Fruit fly (Drosophila melanogaster) whole organism, embryonic: ENCODE measurements around the gene Gmap.
A peak's percentile ranks its signal among the peaks of the same experiment; 100 is the strongest.

Source experiments
- Ada2b ChIP-seq: fragments of 200-800 bp; sonication (Bioruptor generic); IDR thresholded peaks from 2 replicates; pipeline ENCODE4 v1.3.6; 2022; ENCODE audit warnings: missing biosample characterization, missing genetic modification characterization
- Awh ChIP-seq: fragments of 200-800 bp; sonication (Bioruptor generic); IDR thresholded peaks from 2 replicates; pipeline ENCODE4, ENCODE4 v1.3.6; 2022; ENCODE audit warnings: missing biosample characterization, missing genetic modification characterization
- BEAF-32 ChIP-seq: fragments of 200-800 bp; sonication (Bioruptor generic); optimal IDR thresholded peaks from 3 replicates; lab custom pipeline; 2017; ENCODE audit warnings: missing biosample characterization, missing genetic modification characterization, mild to moderate bottlenecking, moderate library complexity, missing genetic modification reagents
- CG10147 ChIP-seq: fragments of 200-800 bp; sonication (Bioruptor generic); optimal IDR thresholded peaks from 2 replicates; lab custom pipeline; 2019; ENCODE audit warnings: missing biosample characterization, mild to moderate bottlenecking, missing genetic modification characterization, moderate library complexity
- CG10431 ChIP-seq: fragments of 200-800 bp; sonication (Bioruptor generic); optimal IDR thresholded peaks from 3 replicates; lab custom pipeline; 2018; ENCODE audit warnings: missing biosample characterization, mild to moderate bottlenecking, missing genetic modification characterization
- CG12104 ChIP-seq: fragments of 200-800 bp; sonication (Bioruptor generic); optimal IDR thresholded peaks from 3 replicates; lab custom pipeline; 2016; ENCODE audit warnings: missing biosample characterization, missing genetic modification characterization
- CG15073 ChIP-seq: fragments of 200-800 bp; sonication (Bioruptor generic); optimal IDR thresholded peaks from 2 replicates; lab custom pipeline; 2016; ENCODE audit warnings: missing biosample characterization, missing genetic modification characterization
- CG15514 ChIP-seq: fragments of 200-800 bp; sonication (Bioruptor generic); optimal IDR thresholded peaks from 3 replicates; lab custom pipeline; 2017; ENCODE audit warnings: missing biosample characterization, missing genetic modification characterization, mild to moderate bottlenecking, moderate library complexity, missing genetic modification reagents
- CG15601 ChIP-seq: fragments of 200-800 bp; sonication (Bioruptor generic); optimal IDR thresholded peaks from 3 replicates; lab custom pipeline; 2019; ENCODE audit warnings: missing biosample characterization, mild to moderate bottlenecking, missing genetic modification characterization, moderate library complexity
- CG17568 ChIP-seq: fragments of 200-800 bp; sonication (Bioruptor generic); optimal IDR thresholded peaks from 2 replicates; lab custom pipeline; 2018; ENCODE audit warnings: missing biosample characterization, mild to moderate bottlenecking, missing genetic modification characterization, moderate library complexity
- CG18599 ChIP-seq: fragments of 200-800 bp; sonication (Bioruptor generic); optimal IDR thresholded peaks from 3 replicates; lab custom pipeline; 2017; ENCODE audit warnings: missing biosample characterization, missing genetic modification characterization, mild to moderate bottlenecking, moderate library complexity, missing genetic modification reagents
- CG18619 ChIP-seq: fragments of 200-800 bp; sonication (Bioruptor generic); optimal IDR thresholded peaks from 3 replicates; lab custom pipeline; 2017; ENCODE audit warnings: missing biosample characterization, mild to moderate bottlenecking, missing genetic modification characterization
- CG2889 ChIP-seq: fragments of 200-800 bp; sonication (Bioruptor generic); IDR thresholded peaks from 3 replicates; pipeline ENCODE4 v1.3.6; 2022; ENCODE audit warnings: missing biosample characterization, missing genetic modification characterization
- CG30431 ChIP-seq: fragments of 200-800 bp; sonication (Bioruptor generic); optimal IDR thresholded peaks from 2 replicates; lab custom pipeline; 2017; ENCODE audit warnings: missing biosample characterization, missing genetic modification characterization
- CG33213 ChIP-seq: fragments of 200-800 bp; sonication (Bioruptor generic); optimal IDR thresholded peaks from 3 replicates; lab custom pipeline; 2016; ENCODE audit warnings: missing biosample characterization, missing genetic modification characterization
- CG33557 ChIP-seq: fragments of 200-800 bp; sonication (Bioruptor generic); optimal IDR thresholded peaks from 2 replicates; lab custom pipeline; 2019; ENCODE audit warnings: missing biosample characterization, mild to moderate bottlenecking, missing genetic modification characterization, moderate library complexity
- CG6654 ChIP-seq: fragments of 200-800 bp; sonication (Bioruptor generic); optimal IDR thresholded peaks from 2 replicates; lab custom pipeline; 2017; ENCODE audit warnings: missing biosample characterization, mild to moderate bottlenecking, missing genetic modification characterization
- CG7357 ChIP-seq: fragments of 200-800 bp; sonication (Bioruptor generic); IDR thresholded peaks from 3 replicates; pipeline ENCODE4 v1.3.6; 2022; ENCODE audit warnings: missing biosample characterization, missing genetic modification characterization
- CG8388 ChIP-seq: fragments of 200-800 bp; sonication (Bioruptor generic); optimal IDR thresholded peaks from 2 replicates; lab custom pipeline; 2019; ENCODE audit warnings: missing biosample characterization, mild to moderate bottlenecking, missing genetic modification characterization, moderate library complexity
- CHES-1-like ChIP-seq: fragments of 200-800 bp; sonication (Bioruptor generic); optimal IDR thresholded peaks from 2 replicates; lab custom pipeline; 2016; ENCODE audit warnings: missing biosample characterization, missing genetic modification characterization
- CoRest ChIP-seq: fragments of 200-800 bp; sonication (Bioruptor generic); optimal IDR thresholded peaks from 3 replicates; lab custom pipeline; 2018; ENCODE audit warnings: missing biosample characterization, mild to moderate bottlenecking, missing genetic modification characterization, moderate library complexity
- E2f1 ChIP-seq: fragments of 200-800 bp; sonication (Bioruptor generic); IDR thresholded peaks from 2 replicates; pipeline ENCODE4 v1.3.6; 2022; ENCODE audit warnings: missing biosample characterization, missing genetic modification characterization
- H15 ChIP-seq: fragments of 200-800 bp; sonication (Bioruptor generic); IDR thresholded peaks from 3 replicates; pipeline ENCODE4 v1.3.6; 2022; ENCODE audit warnings: missing biosample characterization, missing genetic modification characterization
- Hey ChIP-seq: fragments of 200-800 bp; sonication (Bioruptor generic); optimal IDR thresholded peaks from 3 replicates; lab custom pipeline; 2018; ENCODE audit warnings: missing biosample characterization, mild to moderate bottlenecking, missing genetic modification characterization
- HmgZ ChIP-seq: fragments of 200-800 bp; sonication (Bioruptor generic); optimal IDR thresholded peaks from 2 replicates; lab custom pipeline; 2018; ENCODE audit warnings: missing biosample characterization, mild to moderate bottlenecking, missing genetic modification characterization
- NfI ChIP-seq: fragments of 200-800 bp; sonication (Bioruptor generic); optimal IDR thresholded peaks from 3 replicates; lab custom pipeline; 2018; ENCODE audit warnings: missing biosample characterization, mild to moderate bottlenecking, missing genetic modification characterization, moderate library complexity
- Ptx1 ChIP-seq: fragments of 200-800 bp; sonication (Bioruptor generic); IDR thresholded peaks from 2 replicates; pipeline ENCODE4 v1.3.6; 2022; ENCODE audit warnings: missing biosample characterization, missing genetic modification characterization
- Six4 ChIP-seq: fragments of 200-800 bp; sonication (Bioruptor generic); optimal IDR thresholded peaks from 2 replicates; lab custom pipeline; 2016; ENCODE audit warnings: missing biosample characterization, missing genetic modification characterization
- Stat92E ChIP-seq, 3 experiments: fragments of >200 bp in 2 of 3; fragments of 200-800 bp in 1 of 3; sonication (Bioruptor generic) in 1 of 3; optimal IDR thresholded peaks; 2 replicates each; lab custom pipeline; 2017 to 2019; ENCODE audit warnings: missing biosample characterization in 3 of 3, missing genetic modification characterization in 3 of 3, mild to moderate bottlenecking in 1 of 3, moderate library complexity in 1 of 3
- bigmax ChIP-seq: fragments of 200-800 bp; sonication (Bioruptor generic); optimal IDR thresholded peaks from 2 replicates; lab custom pipeline; 2018; ENCODE audit warnings: missing biosample characterization, mild to moderate bottlenecking, missing genetic modification characterization
- dan ChIP-seq: fragments of 200-800 bp; sonication (Bioruptor generic); IDR thresholded peaks from 2 replicates; pipeline ENCODE4 v1.3.6; 2022; ENCODE audit warnings: missing biosample characterization, missing genetic modification characterization
- dm ChIP-seq: fragments of 200-800 bp; sonication (Bioruptor generic); optimal IDR thresholded peaks from 3 replicates; lab custom pipeline; 2016; ENCODE audit warnings: missing biosample characterization, missing genetic modification characterization
- esg ChIP-seq: fragments of 200-800 bp; sonication (Bioruptor generic); conservative IDR thresholded peaks from 2 replicates; pipeline ENCODE4 v1.3.6; 2022; ENCODE audit warnings: missing biosample characterization, missing genetic modification characterization
- eyg ChIP-seq: fragments of 200-800 bp; sonication (Bioruptor generic); optimal IDR thresholded peaks from 3 replicates; lab custom pipeline; 2016; ENCODE audit warnings: missing biosample characterization, missing genetic modification characterization
- fd102C ChIP-seq: fragments of 200-800 bp; sonication (Bioruptor generic); optimal IDR thresholded peaks from 2 replicates; lab custom pipeline; 2018; ENCODE audit warnings: missing biosample characterization, mild to moderate bottlenecking, missing genetic modification characterization, moderate library complexity
- ftz-f1 ChIP-seq: fragments of 200-800 bp; sonication (Bioruptor generic); optimal IDR thresholded peaks from 2 replicates; lab custom pipeline; 2016; ENCODE audit warnings: missing biosample characterization, missing genetic modification characterization
- h ChIP-seq: fragments of >200 bp; optimal IDR thresholded peaks from 2 replicates; lab custom pipeline; 2017
- hkb ChIP-seq, 2 experiments: fragments of 200-800 bp in 1 of 2; fragments of >200 bp in 1 of 2; sonication (Bioruptor generic) in 1 of 2; IDR thresholded peaks in 1 of 2; optimal IDR thresholded peaks in 1 of 2; 2 replicates each; pipeline versions ENCODE4 v1.3.6 to Lab custom; 2017 to 2022; ENCODE audit warnings: missing biosample characterization in 1 of 2, missing genetic modification characterization in 1 of 2
- jumu ChIP-seq: fragments of 200-800 bp; sonication (Bioruptor generic); optimal IDR thresholded peaks from 3 replicates; lab custom pipeline; 2016; ENCODE audit warnings: missing biosample characterization, missing genetic modification characterization
- kay ChIP-seq: fragments of 200-800 bp; sonication (Bioruptor generic); optimal IDR thresholded peaks from 2 replicates; lab custom pipeline; 2016; ENCODE audit warnings: missing biosample characterization, missing genetic modification characterization
- kni ChIP-seq: fragments of 200-800 bp; sonication (Bioruptor generic); optimal IDR thresholded peaks from 3 replicates; lab custom pipeline; 2017; ENCODE audit warnings: mild to moderate bottlenecking, missing biosample characterization, missing genetic modification reagents, missing genetic modification characterization
- lov ChIP-seq, 2 experiments: fragments of 200-800 bp in 1 of 2; fragments of >200 bp in 1 of 2; sonication (Bioruptor generic) in 1 of 2; IDR thresholded peaks in 1 of 2; optimal IDR thresholded peaks in 1 of 2; 2 replicates in 1 of 2; 3 replicates in 1 of 2; pipeline versions ENCODE4 v1.3.6 to Lab custom; 2017 to 2022; ENCODE audit warnings: missing biosample characterization in 1 of 2, missing genetic modification characterization in 1 of 2
- mirr ChIP-seq: fragments of 200-800 bp; sonication (Bioruptor generic); optimal IDR thresholded peaks from 3 replicates; lab custom pipeline; 2018; ENCODE audit warnings: missing biosample characterization, mild to moderate bottlenecking, missing genetic modification characterization
- nau ChIP-seq: fragments of 200-800 bp; sonication (Bioruptor generic); optimal IDR thresholded peaks from 3 replicates; lab custom pipeline; 2017; ENCODE audit warnings: missing biosample characterization, mild to moderate bottlenecking, missing genetic modification characterization, missing genetic modification reagents
- oc ChIP-seq: fragments of 200-800 bp; sonication (Bioruptor generic); optimal IDR thresholded peaks from 2 replicates; lab custom pipeline; 2018; ENCODE audit warnings: missing biosample characterization, mild to moderate bottlenecking, missing genetic modification characterization, moderate library complexity
- peb ChIP-seq: fragments of 200-800 bp; sonication (Bioruptor generic); IDR thresholded peaks from 2 replicates; pipeline ENCODE4 v1.3.6; 2022; ENCODE audit warnings: missing biosample characterization, missing genetic modification characterization
- pfk ChIP-seq: fragments of 200-800 bp; sonication (Bioruptor generic); optimal IDR thresholded peaks from 2 replicates; lab custom pipeline; 2018; ENCODE audit warnings: missing biosample characterization, mild to moderate bottlenecking, missing genetic modification characterization, moderate library complexity
- pnt ChIP-seq: fragments of 200-800 bp; sonication (Bioruptor generic); optimal IDR thresholded peaks from 3 replicates; lab custom pipeline; 2016; ENCODE audit warnings: missing biosample characterization, missing genetic modification characterization
- psq ChIP-seq: fragments of 200-800 bp; sonication (Bioruptor generic); optimal IDR thresholded peaks from 2 replicates; lab custom pipeline; 2017; ENCODE audit warnings: missing biosample characterization, missing genetic modification characterization
- trh ChIP-seq: fragments of 200-800 bp; sonication (Bioruptor generic); optimal IDR thresholded peaks from 2 replicates; lab custom pipeline; 2016; ENCODE audit warnings: missing biosample characterization, missing genetic modification characterization

Gmap gene

dm6 chrX:15549055-15549454 is 62.3 kb downstream of the Gmap start (continued):
- TF ChIP-seq H15 (GFP tag; lab: Robert Waterston, UW), result peak; percentile 54; the same call in 1 of the 3 replicates
- no peak for TF ChIP-seq ftz-f1
- peak; percentile 85 for TF ChIP-seq Ptx1 (GFP tag; lab: Robert Waterston, UW)
- no peak for TF ChIP-seq bigmax
- TF ChIP-seq E2f1, result peak; percentile 73
- TF ChIP-seq esg (GFP tag; lab: Robert Waterston, UW), result peak; percentile 78
- peak; percentile 62; the same call in 2 of the 3 replicates for TF ChIP-seq CG2889 (GFP tag; lab: Robert Waterston, UW)
- peak; percentile 50 for TF ChIP-seq Six4 (GFP tag; lab: Kevin White, UChicago)
- no peak for TF ChIP-seq mirr
- TF ChIP-seq CG18599, result peak; percentile 77
- no peak for TF ChIP-seq dan (GFP tag; lab: Robert Waterston, UW)
- TF ChIP-seq Stat92E (GFP tag; optimal IDR thresholded peaks at IDR 0.05; lab: Kevin White, UChicago), result no peak
- TF ChIP-seq peb (GFP tag; lab: Robert Waterston, UW), result peak; percentile 32; the same call in 1 of the 2 replicates
- peak; percentile 64 for TF ChIP-seq CG17568
- no peak for TF ChIP-seq pfk
- TF ChIP-seq pnt (GFP tag; lab: Kevin White, UChicago), result peak; percentile 72
- peak; percentile 67 for TF ChIP-seq CHES-1-like (GFP tag; lab: Kevin White, UChicago)
- peak; percentile 36 for TF ChIP-seq eyg
- TF ChIP-seq CG6654, result no peak
- peak; percentile 56 for TF ChIP-seq nau (GFP tag; lab: Kevin White, UChicago)
- TF ChIP-seq fd102C (GFP tag; lab: Kevin White, UChicago), result no peak
- no peak for TF ChIP-seq lov (optimal IDR thresholded peaks at IDR 0.05; lab: Kevin White, UChicago)
- no peak for TF ChIP-seq lov (GFP tag; IDR thresholded peaks at IDR 0.05; lab: Robert Waterston, UW)
- no peak for TF ChIP-seq CG15073
- TF ChIP-seq CG33213 (GFP tag; lab: Kevin White, UChicago), result peak; percentile 54
- TF ChIP-seq CG10431 (GFP tag; lab: Kevin White, UChicago), result no peak
- peak; percentile 58 for TF ChIP-seq CG12104 (GFP tag; lab: Kevin White, UChicago)
- peak; percentile 42 for TF ChIP-seq dm (GFP tag; lab: Kevin White, UChicago)
- TF ChIP-seq trh (GFP tag; lab: Kevin White, UChicago), result peak; percentile 2
- TF ChIP-seq HmgZ (tag; lab: Kevin White, UChicago), result peak; percentile 47
- TF ChIP-seq kay (GFP tag; lab: Kevin White, UChicago), result peak; percentile 25
- TF ChIP-seq h (lab: Kevin White, UChicago), result no peak
- TF ChIP-seq BEAF-32, result no peak
- TF ChIP-seq CG8388 (GFP tag; lab: Kevin White, UChicago), result peak; percentile 73
- TF ChIP-seq Ada2b (GFP tag; lab: Robert Waterston, UW), result peak; percentile 81
- no peak for TF ChIP-seq hkb (optimal IDR thresholded peaks at IDR 0.05; lab: Kevin White, UChicago)
- TF ChIP-seq hkb (GFP tag; IDR thresholded peaks at IDR 0.05; lab: Robert Waterston, UW), result peak; percentile 72
- TF ChIP-seq CG33557 (GFP tag; lab: Kevin White, UChicago), result no peak
- no peak for TF ChIP-seq Hey (tag; lab: Kevin White, UChicago)
- TF ChIP-seq jumu (GFP tag; lab: Kevin White, UChicago), result peak; percentile 38
- peak; percentile 57 for TF ChIP-seq CG15514 (GFP tag; lab: Kevin White, UChicago)
- no peak for TF ChIP-seq CG15601 (tag; lab: Kevin White, UChicago)
- no peak for TF ChIP-seq kni (GFP tag; lab: Kevin White, UChicago)
- no peak for TF ChIP-seq psq (GFP tag; lab: Kevin White, UChicago)
- TF ChIP-seq CG18619 (GFP tag; lab: Kevin White, UChicago), result peak; percentile 74
- no peak for TF ChIP-seq oc
- TF ChIP-seq CG10147 (GFP tag; lab: Kevin White, UChicago), result peak; percentile 87
- TF ChIP-seq CG7357 (GFP tag; lab: Robert Waterston, UW), result peak; percentile 74; the same call in 2 of the 3 replicates
- peak; percentile 30 for TF ChIP-seq CG30431 (GFP tag; lab: Kevin White, UChicago)
- TF ChIP-seq Awh, result 0 out of 2 replicates have a peak, but pooled peaks have one; percentile 11
- TF ChIP-seq NfI (GFP tag; lab: Kevin White, UChicago), result peak; percentile 78
- TF ChIP-seq CoRest (tag; lab: Kevin White, UChicago), result peak; percentile 87
